Fruit fly (Drosophila melanogaster): ENCODE data around the gene CCT4.

- TF ChIP-seq slou (GFP tag; optimal IDR thresholded peaks at IDR 0.05) (no peak), CG7963 (GFP tag; IDR thresholded peaks at IDR 0.05; ENCODE audit: partially characterized antibody) (0 out of 3 replicates have a peak, but pooled peaks have one; percentile 15), ac (GFP tag; optimal IDR thresholded peaks at IDR 0.05) (no peak), H15 (GFP tag; IDR thresholded peaks at IDR 0.05) (no peak), fru (optimal IDR thresholded peaks at IDR 0.05) (no peak), ranshi (GFP tag; IDR thresholded peaks at IDR 0.05) (no peak), CG9797 (GFP tag; optimal IDR thresholded peaks at IDR 0.05) (no peak), pan (optimal IDR thresholded peaks at IDR 0.05) (no peak), pan (GFP tag; optimal IDR thresholded peaks at IDR 0.05 in 1 of 2, IDR thresholded peaks at IDR 0.05 in 1 of 2) (no peak), Max (GFP tag; optimal IDR thresholded peaks at IDR 0.05) (no peak), ftz-f1 (GFP tag; optimal IDR thresholded peaks at IDR 0.05) (no peak), vfl (GFP tag; optimal IDR thresholded peaks at IDR 0.05) (no peak)
Measured at dm6 chr2L:12707540-12707939, 14.8 kb upstream of the CCT4 start, which contains the start of the genes CG6180 and CG15484.

All from whole organism, embryonic.